Worm (Caenorhabditis elegans) whole organism, late embryonic: ENCODE data around the gene Y39B6A.33.
"Not testable (repeated sequence)": the region's sequence is repeated elsewhere in the genome, so short reads cannot be mapped to it uniquely, and the experiment has no call there.

Experiments
- C38D4.7 ChIP-seq: fragments of 200-800 bp; sonication (Bioruptor generic); optimal IDR thresholded peaks from 2 replicates; lab custom pipeline; 2018; ENCODE audit warnings: mild to moderate bottlenecking, missing genetic modification characterization, moderate library complexity, missing compliant biosample characterization
- F13H6.1 ChIP-seq: sonication (generic microtip); optimal IDR thresholded peaks from 2 replicates; lab custom pipeline; 2016; ENCODE audit warnings: missing genetic modification characterization, missing compliant biosample characterization
- K02D7.2 ChIP-seq: sonication (generic microtip); optimal IDR thresholded peaks from 2 replicates; lab custom pipeline; 2017; ENCODE audit warnings: mild to moderate bottlenecking, missing genetic modification characterization, missing compliant biosample characterization
- K09A11.1 ChIP-seq: sonication (generic microtip); optimal IDR thresholded peaks from 2 replicates; lab custom pipeline; 2017; ENCODE audit warnings: antibody characterized with exemption, mild to moderate bottlenecking, missing genetic modification characterization, missing compliant biosample characterization; ENCODE audit not compliant: insufficient read depth
- ceh-18 ChIP-seq: sonication (generic microtip); optimal IDR thresholded peaks from 2 replicates; lab custom pipeline; 2016; ENCODE audit warnings: missing genetic modification characterization, missing compliant biosample characterization
- ceh-19 ChIP-seq: fragments of 200-800 bp; sonication (Bioruptor generic); optimal IDR thresholded peaks from 2 replicates; lab custom pipeline; 2018; ENCODE audit warnings: mild to moderate bottlenecking, missing genetic modification characterization, missing compliant biosample characterization
- ceh-2 ChIP-seq: sonication (generic microtip); optimal IDR thresholded peaks from 2 replicates; lab custom pipeline; 2016; ENCODE audit warnings: missing genotype, missing genetic modification characterization, missing compliant biosample characterization
- ceh-22 ChIP-seq: sonication (generic microtip); optimal IDR thresholded peaks from 2 replicates; lab custom pipeline; 2017; ENCODE audit warnings: missing biosample characterization, missing genetic modification characterization
- ceh-30 ChIP-seq: fragments of 150-350 bp; optimal IDR thresholded peaks from 2 replicates; lab custom pipeline; 2014; ENCODE audit warnings: missing biosample characterization, missing genetic modification characterization
- ceh-34 ChIP-seq: sonication (generic microtip); optimal IDR thresholded peaks from 2 replicates; lab custom pipeline; 2016; ENCODE audit warnings: mild to moderate bottlenecking, missing genetic modification characterization, missing compliant biosample characterization
- ceh-48 ChIP-seq: sonication (generic microtip); optimal IDR thresholded peaks from 2 replicates; lab custom pipeline; 2016; ENCODE audit warnings: missing genetic modification characterization, inconsistent platforms, missing compliant biosample characterization
- ceh-6 ChIP-seq: fragments of 200-800 bp; sonication (Bioruptor generic); optimal IDR thresholded peaks from 2 replicates; lab custom pipeline; 2018; ENCODE audit warnings: mild to moderate bottlenecking, missing genetic modification characterization, missing compliant biosample characterization
- dmd-4 ChIP-seq: sonication (generic microtip); optimal IDR thresholded peaks from 2 replicates; lab custom pipeline; 2016; ENCODE audit warnings: borderline replicate concordance, missing genetic modification characterization, missing compliant biosample characterization
- dve-1 ChIP-seq: sonication (generic microtip); optimal IDR thresholded peaks from 2 replicates; lab custom pipeline; 2017; ENCODE audit warnings: antibody characterized with exemption, mild to moderate bottlenecking, missing genetic modification characterization, missing compliant biosample characterization
- elt-2 ChIP-seq: sonication (generic microtip); optimal IDR thresholded peaks from 2 replicates; lab custom pipeline; 2016; ENCODE audit warnings: missing genetic modification reagents, missing genetic modification characterization, missing compliant biosample characterization
- eyg-1 ChIP-seq: sonication (generic microtip); optimal IDR thresholded peaks from 2 replicates; lab custom pipeline; 2016; ENCODE audit warnings: missing genotype, missing genetic modification characterization, missing compliant biosample characterization
- fax-1 ChIP-seq: sonication (generic microtip); optimal IDR thresholded peaks from 2 replicates; lab custom pipeline; 2016; ENCODE audit warnings: missing genotype, missing genetic modification characterization, missing compliant biosample characterization
- fkh-10 ChIP-seq: fragments of 150-350 bp; optimal IDR thresholded peaks from 2 replicates; lab custom pipeline; 2014; ENCODE audit warnings: missing biosample characterization, missing genetic modification reagents, missing genetic modification characterization
- hlh-13 ChIP-seq: fragments of 200-800 bp; sonication (Bioruptor generic); optimal IDR thresholded peaks from 2 replicates; lab custom pipeline; 2018; ENCODE audit warnings: mild to moderate bottlenecking, missing genetic modification characterization, missing compliant biosample characterization
- hlh-15 ChIP-seq: sonication (generic microtip); optimal IDR thresholded peaks from 2 replicates; lab custom pipeline; 2016; ENCODE audit warnings: missing genetic modification characterization, missing compliant biosample characterization
- hlh-8 ChIP-seq: sonication (generic microtip); optimal IDR thresholded peaks from 2 replicates; lab custom pipeline; 2016; ENCODE audit warnings: missing genotype, missing genetic modification characterization, missing compliant biosample characterization
- lin-11 ChIP-seq: fragments of 200-800 bp; sonication (Bioruptor generic); optimal IDR thresholded peaks from 2 replicates; lab custom pipeline; 2018; ENCODE audit warnings: mild to moderate bottlenecking, missing genetic modification characterization, missing compliant biosample characterization
- nfya-1 ChIP-seq: sonication (generic microtip); optimal IDR thresholded peaks from 2 replicates; lab custom pipeline; 2017; ENCODE audit warnings: missing genetic modification characterization, mild to moderate bottlenecking, missing compliant biosample characterization, antibody characterized with exemption, moderate library complexity
- pax-1 ChIP-seq: fragments of 150-350 bp; optimal IDR thresholded peaks from 2 replicates; lab custom pipeline; 2014; ENCODE audit warnings: missing biosample characterization, missing genetic modification characterization
- pha-4 ChIP-seq: fragments of 150-350 bp; optimal IDR thresholded peaks from 2 replicates; lab custom pipeline; 2018; ENCODE audit warnings: missing biosample characterization, missing genetic modification reagents, missing genetic modification characterization
- ref-2 ChIP-seq: sonication (generic microtip); optimal IDR thresholded peaks from 2 replicates; lab custom pipeline; 2016; ENCODE audit warnings: missing genetic modification characterization, missing compliant biosample characterization
- rnt-1 ChIP-seq: sonication (generic microtip); optimal IDR thresholded peaks from 2 replicates; lab custom pipeline; 2016; ENCODE audit warnings: missing genetic modification characterization, missing compliant biosample characterization
- sox-4 ChIP-seq: sonication (generic microtip); optimal IDR thresholded peaks from 2 replicates; lab custom pipeline; 2017; ENCODE audit warnings: mild to moderate bottlenecking, missing genetic modification characterization, inconsistent platforms, missing compliant biosample characterization
- syd-9 ChIP-seq: sonication (generic microtip); optimal IDR thresholded peaks from 2 replicates; lab custom pipeline; 2016; ENCODE audit warnings: mild to moderate bottlenecking, missing genetic modification characterization, moderate library complexity, missing compliant biosample characterization
- tbx-7 ChIP-seq: sonication (generic microtip); optimal IDR thresholded peaks from 2 replicates; lab custom pipeline; 2016; ENCODE audit warnings: missing genotype, missing genetic modification characterization, missing compliant biosample characterization
- unc-3 ChIP-seq, 2 experiments: fragments of 200-800 bp in 1 of 2; sonication (Bioruptor generic) in 1 of 2; sonication (generic microtip) in 1 of 2; conservative IDR thresholded peaks in 1 of 2; optimal IDR thresholded peaks in 1 of 2; 2 replicates each; pipeline versions ENCODE4 v1.3.6 to Lab custom; 2016 to 2022; ENCODE audit warnings: missing compliant biosample characterization in 2 of 2, missing genetic modification characterization in 2 of 2, missing genetic modification reagents in 1 of 2
- unc-42 ChIP-seq: sonication (generic microtip); optimal IDR thresholded peaks from 2 replicates; lab custom pipeline; 2016; ENCODE audit warnings: missing genotype, missing genetic modification characterization, missing compliant biosample characterization
- unc-86 ChIP-seq: sonication (generic microtip); optimal IDR thresholded peaks from 2 replicates; lab custom pipeline; 2016; ENCODE audit warnings: missing genetic modification characterization, missing compliant biosample characterization

Y39B6A.33 gene

ce11 chrV:19000542-19000941 lies 1.2 kb upstream of the Y39B6A.33 start:
- TF ChIP-seq unc-3 (GFP tag; conservative IDR thresholded peaks at IDR 0.05; lab: Robert Waterston, UW): no peak
- TF ChIP-seq unc-3 (tag; optimal IDR thresholded peaks at IDR 0.05; lab: Kevin White, UChicago): no peak
- TF ChIP-seq dmd-4 (tag; lab: Kevin White, UChicago): no peak
- TF ChIP-seq sox-4: no peak
- TF ChIP-seq ceh-6 (GFP tag; lab: Kevin White, UChicago): no peak
- TF ChIP-seq ceh-30 (tag; lab: Kevin White, UChicago): no peak
- no peak for TF ChIP-seq ceh-22 (tag; lab: Kevin White, UChicago)
- no peak for TF ChIP-seq hlh-15 (tag; lab: Kevin White, UChicago)
- no peak for TF ChIP-seq F13H6.1 (tag; lab: Kevin White, UChicago)
- TF ChIP-seq C38D4.7: no peak
- TF ChIP-seq tbx-7: no peak
- no peak for TF ChIP-seq lin-11 (tag; lab: Kevin White, UChicago)

ce11 chrV:19001016-19001415 lies 740 bp upstream of the Y39B6A.33 start, which contains the start of gene Y39B6A.34:
Gene Y39B6A.34 (plus strand): TSS chrV:19001018.
- no peak for TF ChIP-seq fkh-10 (GFP tag; lab: Kevin White, UChicago)
- peak; percentile 5 for TF ChIP-seq nfya-1 (tag; lab: Kevin White, UChicago)
- TF ChIP-seq unc-42 (tag; lab: Kevin White, UChicago): peak; percentile 23
- TF ChIP-seq K09A11.1: no peak
- no peak for TF ChIP-seq pha-4
- peak; percentile 27 for TF ChIP-seq unc-86
- no peak for TF ChIP-seq ceh-22 (tag; lab: Kevin White, UChicago)
- TF ChIP-seq elt-2 (tag; lab: Kevin White, UChicago): peak; percentile 16
- TF ChIP-seq K02D7.2 (tag; lab: Kevin White, UChicago): peak; percentile 1
- no peak for TF ChIP-seq hlh-8

ce11 chrV:19010405-19010804 lies 8.6 kb downstream of the Y39B6A.33 start:
- TF ChIP-seq ceh-48 (peak; percentile 45), ref-2 (tag; lab: Kevin White, UChicago) (no peak)

ce11 chrV:19013215-19013614 lies 11.5 kb downstream of the Y39B6A.33 start:
- TF ChIP-seq ceh-34 (no peak), eyg-1 (tag; lab: Kevin White, UChicago) (no peak), rnt-1 (tag; lab: Kevin White, UChicago) (no peak), ceh-18 (no peak), ceh-48 (no peak), dve-1 (no peak), fax-1 (no peak), pax-1 (tag; lab: Kevin White, UChicago) (no peak), hlh-13 (GFP tag; lab: Kevin White, UChicago) (no peak), dmd-4 (tag; lab: Kevin White, UChicago) (no peak), ref-2 (tag; lab: Kevin White, UChicago) (no peak)

ce11 chrV:19014273-19014672 lies 12.5 kb downstream of the Y39B6A.33 start, which contains the start of gene Y39B6A.30:
Gene Y39B6A.30 (plus strand): TSS chrV:19014573.
- not testable (repeated sequence) for TF ChIP-seq ceh-2; eyg-1 (tag; lab: Kevin White, UChicago); fkh-10 (GFP tag; lab: Kevin White, UChicago)

- TF ChIP-seq ceh-19 (GFP tag; lab: Kevin White, UChicago) (no peak), ceh-48 (peak; percentile 20), syd-9 (tag; lab: Kevin White, UChicago) (no peak)
- TF ChIP-seq, all 69 proteins: peak for 1
Measured at ce11 chrV:19019239-19019638, 17.5 kb downstream of the Y39B6A.33 start.
